Worm (Caenorhabditis elegans) whole organism, L2 larva: Measurements from ENCODE around the gene F56D1.1.

Source experiments
- ceh-82 ChIP-seq: fragments of 150-350 bp; optimal IDR thresholded peaks from 2 replicates; lab custom pipeline; 2014; ENCODE audit warnings: missing biosample characterization, missing genetic modification characterization
- elt-1 ChIP-seq: fragments of 150-350 bp; optimal IDR thresholded peaks from 2 replicates; lab custom pipeline; 2014; ENCODE audit warnings: missing biosample characterization, missing genetic modification characterization
- lin-13 ChIP-seq: fragments of 150-350 bp; optimal IDR thresholded peaks from 2 replicates; lab custom pipeline; 2014; ENCODE audit warnings: missing biosample characterization, missing genetic modification reagents, missing genetic modification characterization
- mab-5 ChIP-seq: fragments of 150-350 bp; optimal IDR thresholded peaks from 2 replicates; lab custom pipeline; 2014; ENCODE audit warnings: missing biosample characterization, missing genetic modification characterization
- nhr-10 ChIP-seq: sonication (generic microtip); optimal IDR thresholded peaks from 2 replicates; lab custom pipeline; 2017; ENCODE audit warnings: missing biosample characterization, missing genetic modification characterization
- nhr-23 ChIP-seq: fragments of 150-350 bp; optimal IDR thresholded peaks from 2 replicates; lab custom pipeline; 2014; ENCODE audit warnings: missing biosample characterization, missing genetic modification reagents, missing genetic modification characterization
- sma-3 ChIP-seq: sonication (generic microtip); optimal IDR thresholded peaks from 2 replicates; lab custom pipeline; 2016; ENCODE audit warnings: missing genetic modification reagents, missing genetic modification characterization, missing compliant biosample characterization

DNA sequence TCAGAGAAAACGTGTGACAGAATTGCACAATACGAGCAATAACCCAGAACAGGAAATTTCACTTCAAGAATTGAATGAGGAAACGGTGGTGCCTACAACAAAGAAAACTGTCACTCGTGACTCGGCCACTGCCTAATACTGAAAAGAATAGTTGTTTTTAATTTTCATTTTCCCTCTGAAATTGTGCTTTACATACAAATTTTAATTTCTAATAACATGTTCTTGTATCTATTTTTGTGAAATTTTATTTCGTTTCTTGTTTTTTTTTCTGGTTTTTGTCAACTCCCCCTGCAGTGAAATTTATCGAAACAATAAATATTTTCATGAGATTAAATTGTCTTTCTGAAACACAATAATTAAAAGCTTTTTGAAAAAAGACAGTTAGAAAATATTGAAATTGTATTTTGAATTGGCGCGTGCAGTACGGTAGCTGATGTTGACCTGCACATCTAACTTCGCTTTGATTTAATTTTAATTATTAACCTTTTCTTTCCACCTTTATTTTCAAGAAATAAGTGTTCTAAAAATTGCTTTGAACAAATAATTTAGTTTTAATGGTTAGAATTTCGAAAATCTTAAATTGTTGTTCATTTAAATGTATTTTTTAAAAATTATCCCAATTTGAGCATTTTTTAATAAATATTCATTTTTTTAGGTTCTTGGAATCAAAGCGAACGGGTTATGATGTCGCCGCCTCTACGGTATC, 22.6 kb upstream of the F56D1.1 start, which contains the start of gene daz-1:
- TF ChIP-seq ceh-82 (tag; lab: Kevin White, UChicago) (no peak), lin-13 (GFP tag; lab: Kevin White, UChicago) (no peak), nhr-23 (tag; lab: Kevin White, UChicago) (no peak), nhr-10 (no peak), elt-1 (tag; lab: Kevin White, UChicago) (no peak), sma-3 (no peak), mab-5 (tag; lab: Kevin White, UChicago) (no peak)
